Fruit fly (Drosophila melanogaster) whole organism, pupa: Measurements from ENCODE around the gene CG10555.

Source experiments
- CG10348 ChIP-seq: fragments of 200-800 bp; sonication (Bioruptor generic); IDR thresholded peaks from 2 replicates; pipeline ENCODE4 v1.3.6; 2022; ENCODE audit warnings: missing biosample characterization, missing genetic modification characterization
- CG15710 ChIP-seq: fragments of 200-800 bp; sonication (Bioruptor generic); optimal IDR thresholded peaks from 2 replicates; lab custom pipeline; 2018; ENCODE audit warnings: missing biosample characterization, mild to moderate bottlenecking, missing genetic modification characterization, moderate library complexity
- CG32121 ChIP-seq: fragments of 200-800 bp; sonication (Bioruptor generic); IDR thresholded peaks from 2 replicates; pipeline ENCODE4 v1.3.6; 2022; ENCODE audit warnings: missing biosample characterization, missing genetic modification characterization
- CG34367 ChIP-seq: fragments of 200-800 bp; sonication (Bioruptor generic); optimal IDR thresholded peaks from 2 replicates; lab custom pipeline; 2018; ENCODE audit warnings: missing biosample characterization, mild to moderate bottlenecking, missing genetic modification characterization
- CG8159 ChIP-seq: fragments of 200-800 bp; sonication (Bioruptor generic); optimal IDR thresholded peaks from 3 replicates; lab custom pipeline; 2018; ENCODE audit warnings: missing biosample characterization, mild to moderate bottlenecking, missing genetic modification characterization, moderate library complexity
- CG8301 ChIP-seq: fragments of 200-800 bp; sonication (Bioruptor generic); optimal IDR thresholded peaks from 2 replicates; lab custom pipeline; 2018; ENCODE audit warnings: missing biosample characterization, mild to moderate bottlenecking, missing genetic modification characterization
- CG9948 ChIP-seq: fragments of 200-800 bp; sonication (Bioruptor generic); optimal IDR thresholded peaks from 2 replicates; lab custom pipeline; 2018; ENCODE audit warnings: missing biosample characterization, mild to moderate bottlenecking, missing genetic modification characterization, moderate library complexity
- EcR ChIP-seq: fragments of 200-800 bp; sonication (Bioruptor generic); optimal IDR thresholded peaks from 3 replicates; lab custom pipeline; 2019; ENCODE audit warnings: missing biosample characterization, missing genetic modification characterization, mild to moderate bottlenecking, moderate library complexity, missing genetic modification reagents
- Pif1A ChIP-seq: fragments of 200-800 bp; sonication (Bioruptor generic); optimal IDR thresholded peaks from 3 replicates; lab custom pipeline; 2016; ENCODE audit warnings: missing biosample characterization, missing genetic modification characterization
- Pif1B ChIP-seq: fragments of 200-800 bp; sonication (Bioruptor generic); optimal IDR thresholded peaks from 3 replicates; lab custom pipeline; 2016; ENCODE audit warnings: missing biosample characterization, missing genetic modification characterization
- fd96Ca ChIP-seq: fragments of 200-800 bp; sonication (Bioruptor generic); IDR thresholded peaks from 3 replicates; pipeline ENCODE4 v1.3.6; 2022; ENCODE audit warnings: missing biosample characterization, missing genetic modification characterization

DNA sequence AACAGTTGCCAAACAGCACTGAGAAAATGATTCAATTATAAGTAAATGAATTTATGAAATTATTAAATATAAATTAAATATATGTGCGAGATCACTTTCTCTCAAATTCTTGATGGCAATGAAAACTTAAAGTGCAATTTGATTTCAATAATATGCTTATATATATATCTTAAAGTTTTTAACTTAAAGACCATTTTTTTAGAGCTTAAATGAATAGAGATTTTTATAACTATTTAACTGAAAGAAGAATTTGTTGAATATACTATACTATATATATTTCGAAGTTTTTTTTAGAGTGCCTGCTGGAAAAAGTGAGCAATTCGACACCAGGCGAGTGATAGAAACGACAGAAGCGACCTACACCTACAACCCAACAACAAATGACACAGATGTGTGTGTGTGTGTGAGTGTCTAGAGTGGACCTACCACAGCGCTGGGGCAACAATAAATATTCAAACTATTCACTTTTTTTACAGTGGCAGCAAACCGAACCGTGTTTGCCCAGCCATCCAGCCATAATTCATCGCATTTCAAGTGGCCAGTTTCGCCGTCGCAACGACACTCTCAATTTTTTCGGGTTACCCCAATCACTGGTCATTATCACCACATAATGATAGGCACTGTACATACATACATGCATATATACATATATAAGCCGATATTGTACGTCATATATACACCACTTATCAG is 46.3 kb downstream of the CG10555 start:
- TF ChIP-seq Pif1B (GFP tag; lab: Kevin White, UChicago), result no peak
- TF ChIP-seq EcR (GFP tag; lab: Kevin White, UChicago), result no peak
- TF ChIP-seq fd96Ca (GFP tag; lab: Robert Waterston, UW), result no peak
- TF ChIP-seq CG34367 (tag; lab: Kevin White, UChicago), result no peak
- no peak for TF ChIP-seq CG8301 (tag; lab: Kevin White, UChicago)
- no peak for TF ChIP-seq Pif1A
- no peak for TF ChIP-seq CG15710
- peak; percentile 33 for TF ChIP-seq CG8159 (tag; lab: Kevin White, UChicago)
- no peak for TF ChIP-seq CG32121
- no peak for TF ChIP-seq CG9948 (tag; lab: Kevin White, UChicago)
- TF ChIP-seq CG10348 (GFP tag; lab: Robert Waterston, UW), result no peak
